Worm (Caenorhabditis elegans) whole organism, young adult: ENCODE results near the gene kin-15.

Source experiments
- F22D6.2 ChIP-seq: sonication (generic microtip); optimal IDR thresholded peaks from 2 replicates; lab custom pipeline; 2016; ENCODE audit warnings: mild to moderate bottlenecking, missing genetic modification characterization, missing compliant biosample characterization
- K11D2.4 ChIP-seq: fragments of 200-800 bp; sonication (Bioruptor generic); IDR thresholded peaks from 2 replicates; pipeline ENCODE4 v1.3.6; 2022; ENCODE audit warnings: missing genetic modification reagents, missing genetic modification characterization, missing compliant biosample characterization

DNA sequence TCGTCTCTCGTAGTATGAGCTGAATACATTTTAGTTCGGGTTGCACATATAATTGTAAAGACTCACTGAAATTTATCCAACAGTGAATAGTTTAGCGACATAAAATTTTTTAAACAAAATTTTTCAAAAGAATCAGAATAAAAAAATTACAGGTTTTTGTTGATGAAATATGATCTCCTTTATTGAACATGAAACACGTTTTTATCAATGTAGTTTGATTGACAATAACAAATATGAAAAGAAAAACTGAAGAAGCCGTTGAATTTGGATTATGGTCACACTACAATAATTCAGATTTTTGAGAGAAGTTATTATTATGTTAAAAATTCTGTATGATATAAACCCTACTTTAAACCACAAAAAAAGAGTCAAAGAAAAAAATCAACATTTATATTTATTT lies 6.6 kb upstream of the kin-15 start, which contains the start of gene chil-17:
- TF ChIP-seq K11D2.4 (GFP tag; lab: Robert Waterston, UW) (no peak), F22D6.2 (tag; lab: Kevin White, UChicago) (no peak)
